Worm (Caenorhabditis elegans) whole organism, young adult: ENCODE measurements around the gene phat-8.

Source experiments
- ZK185.1 ChIP-seq: sonication (generic microtip); optimal IDR thresholded peaks from 2 replicates; lab custom pipeline; 2016; ENCODE audit warnings: mild to moderate bottlenecking, missing genetic modification characterization, missing compliant biosample characterization; ENCODE audit not compliant: poor library complexity, severe bottlenecking
- mxl-1 ChIP-seq: sonication (generic microtip); optimal IDR thresholded peaks from 2 replicates; lab custom pipeline; 2016; ENCODE audit warnings: missing genetic modification characterization, missing compliant biosample characterization

DNA sequence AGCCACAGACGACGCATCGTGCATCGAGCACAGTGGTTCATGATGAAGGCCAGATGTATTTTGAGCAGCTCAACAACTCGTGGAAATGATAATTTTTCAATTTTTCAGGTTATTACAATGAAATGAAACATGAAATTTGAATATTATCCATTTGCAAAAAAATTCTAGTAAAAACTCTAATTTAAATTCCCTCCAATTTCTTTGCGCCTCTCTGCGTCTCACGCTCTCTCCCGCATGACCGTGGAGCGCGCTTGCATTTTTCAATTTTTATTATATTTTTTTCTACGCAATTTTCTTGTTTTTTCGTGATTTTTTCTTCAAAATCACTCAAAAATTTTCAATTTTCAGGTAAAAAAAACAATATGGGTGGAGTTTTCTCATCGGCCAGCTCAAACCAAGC is 12.2 kb upstream of the phat-8 start, which contains the start of gene tag-281:
- no peak for TF ChIP-seq mxl-1
- TF ChIP-seq ZK185.1: no peak
